Fruit fly (Drosophila melanogaster): Measurements from ENCODE around the gene spel1.

DNA sequence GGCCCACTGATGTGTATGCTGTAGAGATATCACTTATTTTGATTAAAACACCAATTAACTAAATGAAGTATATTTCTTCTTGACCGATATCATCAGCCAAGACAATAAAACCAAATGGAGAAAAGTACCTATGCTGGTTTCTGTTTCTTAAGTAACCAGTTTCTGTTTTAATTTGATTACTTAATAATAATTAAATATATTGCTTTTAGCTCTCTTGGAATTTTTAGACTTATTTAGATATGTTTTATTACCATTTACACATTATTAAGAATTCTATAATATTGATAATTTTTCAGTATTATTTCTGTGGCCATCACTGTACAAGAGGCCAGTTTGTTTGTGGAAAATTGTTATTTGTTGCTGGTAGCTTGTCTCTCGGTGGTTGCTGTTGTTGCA is 5.4 kb downstream of the spel1 start:
- TF ChIP-seq Ets21C (GFP tag; optimal IDR thresholded peaks at IDR 0.05) (no peak), lz (GFP tag; optimal IDR thresholded peaks at IDR 0.05) (peak; percentile 9)

Data from whole organism, prepupa.